Worm (Caenorhabditis elegans) whole organism, mixed stage, embryonic: ENCODE data around the gene gtf-2F2.

Source experiments
- blmp-1 ChIP-seq: fragments of 150-350 bp; optimal IDR thresholded peaks from 2 replicates; lab custom pipeline; 2014; ENCODE audit warnings: missing biosample characterization, missing genetic modification characterization
- drap-1 ChIP-seq: fragments of 200-800 bp; sonication (Bioruptor generic); optimal IDR thresholded peaks from 3 replicates; lab custom pipeline; 2018; ENCODE audit warnings: mild to moderate bottlenecking, missing genetic modification characterization, missing compliant biosample characterization
- elt-3 ChIP-seq: fragments of 150-350 bp; optimal IDR thresholded peaks from 2 replicates; lab custom pipeline; 2014; ENCODE audit warnings: missing biosample characterization, missing genetic modification characterization
- flh-1 ChIP-seq: fragments of 200-800 bp; sonication (Bioruptor generic); optimal IDR thresholded peaks from 2 replicates; lab custom pipeline; 2018; ENCODE audit warnings: mild to moderate bottlenecking, missing genetic modification characterization, moderate library complexity, missing compliant biosample characterization
- mep-1 ChIP-seq: fragments of 150-350 bp; optimal IDR thresholded peaks from 2 replicates; lab custom pipeline; 2017; ENCODE audit warnings: missing biosample characterization, missing genetic modification reagents, missing genetic modification characterization, inconsistent platforms
- nhr-12 ChIP-seq: fragments of 150-350 bp; optimal IDR thresholded peaks from 2 replicates; lab custom pipeline; 2014; ENCODE audit warnings: missing biosample characterization, missing genetic modification characterization
- nhr-76 ChIP-seq: sonication (generic microtip); optimal IDR thresholded peaks from 2 replicates; lab custom pipeline; 2017; ENCODE audit warnings: missing biosample characterization, missing genetic modification characterization
- snpc-4 ChIP-seq: fragments of 150-350 bp; optimal IDR thresholded peaks from 2 replicates; lab custom pipeline; 2014; ENCODE audit warnings: missing biosample characterization, missing genetic modification characterization
- tbx-8 ChIP-seq: fragments of 200-800 bp; sonication (Bioruptor generic); optimal IDR thresholded peaks from 2 replicates; lab custom pipeline; 2018; ENCODE audit warnings: mild to moderate bottlenecking, missing genetic modification characterization, moderate library complexity, missing compliant biosample characterization
- unc-39 ChIP-seq: fragments of 150-350 bp; optimal IDR thresholded peaks from 2 replicates; lab custom pipeline; 2014; ENCODE audit warnings: missing biosample characterization, missing genetic modification characterization
- unc-62 ChIP-seq: fragments of 150-350 bp; optimal IDR thresholded peaks from 2 replicates; lab custom pipeline; 2014; ENCODE audit warnings: missing biosample characterization, missing genetic modification reagents, missing genetic modification characterization
- ztf-11 ChIP-seq: fragments of 150-350 bp; optimal IDR thresholded peaks from 2 replicates; lab custom pipeline; 2014; ENCODE audit warnings: missing biosample characterization, missing genetic modification characterization

- TF ChIP-seq mep-1 (tag; lab: Kevin White, UChicago) (no peak), drap-1 (GFP tag; lab: Kevin White, UChicago) (no peak), unc-62 (GFP tag; lab: Kevin White, UChicago) (no peak), tbx-8 (GFP tag; lab: Kevin White, UChicago) (no peak), snpc-4 (no peak), ztf-11 (no peak), elt-3 (tag; lab: Kevin White, UChicago) (no peak), unc-39 (tag; lab: Kevin White, UChicago) (no peak), flh-1 (GFP tag; lab: Kevin White, UChicago) (no peak), nhr-76 (tag; lab: Kevin White, UChicago) (no peak), blmp-1 (tag; lab: Kevin White, UChicago) (no peak), nhr-12 (tag; lab: Kevin White, UChicago) (no peak)
Measured at ce11 chrV:19042256-19042655, 48.5 kb downstream of the gtf-2F2 start, which contains the start of gene asp-16.
